Worm (Caenorhabditis elegans) whole organism, late embryonic: ENCODE measurements around the gene fbxc-49.

Experiments
- fkh-10 ChIP-seq: fragments of 150-350 bp; optimal IDR thresholded peaks from 2 replicates; lab custom pipeline; 2014; ENCODE audit warnings: missing biosample characterization, missing genetic modification reagents, missing genetic modification characterization
- hlh-30 ChIP-seq: sonication (generic microtip); optimal IDR thresholded peaks from 2 replicates; lab custom pipeline; 2017; ENCODE audit warnings: antibody characterized with exemption, missing genetic modification characterization, missing compliant biosample characterization; ENCODE audit not compliant: insufficient read depth
- madf-2 ChIP-seq: sonication (generic microtip); optimal IDR thresholded peaks from 2 replicates; lab custom pipeline; 2017; ENCODE audit warnings: missing genetic modification characterization, missing compliant biosample characterization
- pag-3 ChIP-seq: sonication (generic microtip); optimal IDR thresholded peaks from 2 replicates; lab custom pipeline; 2016; ENCODE audit warnings: missing compliant biosample characterization, missing genetic modification characterization, borderline replicate concordance

DNA sequence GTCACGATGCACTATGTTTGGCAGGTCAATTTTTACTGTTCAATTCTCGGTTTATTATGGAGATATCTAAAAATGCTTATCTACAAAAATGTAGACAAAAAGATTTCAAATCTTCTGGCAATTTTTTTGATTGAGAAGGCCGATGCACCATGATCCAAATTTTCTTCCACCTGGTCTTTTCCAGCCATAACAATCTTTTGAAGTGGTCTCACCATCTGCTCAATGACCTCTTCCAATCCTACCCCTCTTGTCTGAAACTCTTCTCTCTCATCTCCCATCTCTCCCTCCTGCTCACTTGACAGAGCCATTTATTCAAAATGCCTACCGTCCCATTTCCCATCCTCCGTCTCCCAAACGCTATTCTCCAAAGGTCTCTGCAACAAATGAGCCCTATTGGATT lies 32.6 kb upstream of the fbxc-49 start, which contains the start of gene fbxb-35:
- TF ChIP-seq madf-2 (tag; lab: Kevin White, UChicago) (no peak), fkh-10 (GFP tag; lab: Kevin White, UChicago) (no peak), pag-3 (tag; lab: Kevin White, UChicago) (no peak), hlh-30 (no peak)
